Fruit fly (Drosophila melanogaster): ENCODE measurements around the gene CG11334.

- TF ChIP-seq insv (optimal IDR thresholded peaks at IDR 0.05): no peak
- TF ChIP-seq Sin3A (optimal IDR thresholded peaks at IDR 0.05): no peak
- no peak for TF ChIP-seq h (optimal IDR thresholded peaks at IDR 0.05)
- no peak for TF ChIP-seq ttk (optimal IDR thresholded peaks at IDR 0.05)
- TF ChIP-seq psq (optimal IDR thresholded peaks at IDR 0.05): no peak
These were observed 22.9 kb downstream of the CG11334 start for dm6 chr3R:31439986-31440385.
